Fruit fly (Drosophila melanogaster): ENCODE data around the gene CG13926.

The CG13926 gene

DNA sequence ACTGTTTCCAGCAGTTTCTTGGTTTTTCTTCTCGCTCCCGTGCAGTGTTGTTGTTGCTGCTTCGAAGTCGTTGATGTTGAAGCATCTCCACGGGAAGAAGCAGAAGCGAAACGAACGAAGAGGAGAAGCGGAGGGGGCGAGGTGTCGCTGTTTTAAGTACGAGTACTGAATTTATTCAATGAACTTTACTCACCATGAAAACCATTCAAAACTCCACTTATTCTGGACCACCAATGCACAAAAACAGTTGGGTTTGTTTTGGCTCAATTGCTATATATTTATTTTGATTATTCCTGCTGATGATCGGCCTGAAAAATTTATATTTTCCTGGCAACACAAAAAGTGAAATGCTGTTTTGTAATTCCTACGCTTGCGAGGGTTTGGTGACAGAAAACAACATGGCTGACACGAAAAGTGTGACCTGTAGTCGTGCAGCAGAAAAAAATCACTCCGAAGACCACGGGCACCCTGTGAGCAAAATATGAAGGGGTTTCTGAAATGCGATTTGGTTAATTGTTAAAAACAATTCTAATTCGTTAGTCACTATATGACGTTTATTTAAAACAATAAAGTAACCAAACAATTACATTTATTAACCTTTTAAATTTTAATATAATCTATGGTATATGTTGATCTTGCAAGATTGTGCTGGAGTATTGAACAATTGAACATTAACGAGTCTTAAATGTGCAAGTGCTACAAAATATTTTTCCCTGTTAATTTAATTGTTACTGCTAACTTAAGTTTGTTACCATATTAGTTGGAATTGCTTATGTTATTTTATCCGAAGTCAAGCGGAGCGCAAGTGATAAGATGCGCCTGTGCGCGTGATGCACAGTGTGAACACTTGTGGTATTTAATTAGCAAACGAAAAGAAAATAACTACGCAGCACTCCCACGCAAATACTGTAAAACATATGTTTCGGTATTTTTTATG, 49.5 kb downstream of the CG13926 start, which contains the start of gene CG7879 (continued):
- no peak for TF ChIP-seq cwo (GFP tag; optimal IDR thresholded peaks at IDR 0.05)
- TF ChIP-seq H15 (GFP tag; IDR thresholded peaks at IDR 0.05), result no peak
- TF ChIP-seq ftz-f1 (GFP tag; optimal IDR thresholded peaks at IDR 0.05), result no peak
- TF ChIP-seq CG3281 (GFP tag; optimal IDR thresholded peaks at IDR 0.05), result no peak
- TF ChIP-seq maf-S (GFP tag; optimal IDR thresholded peaks at IDR 0.05), result no peak
- TF ChIP-seq onecut (GFP tag; IDR thresholded peaks at IDR 0.05), result 0 out of 2 replicates have a peak, but pooled peaks have one; percentile 5
- no peak for TF ChIP-seq ind (GFP tag; optimal IDR thresholded peaks at IDR 0.05)
- 0 out of 2 replicates have a peak, but pooled peaks have one; percentile 13 for TF ChIP-seq H2.0 (GFP tag; IDR thresholded peaks at IDR 0.05)
- no peak for TF ChIP-seq E2f1 (GFP tag; IDR thresholded peaks at IDR 0.05)
- TF ChIP-seq CG15514 (GFP tag; optimal IDR thresholded peaks at IDR 0.05), result peak; percentile 63
- peak; percentile 45 for TF ChIP-seq CG3847 (GFP tag; IDR thresholded peaks at IDR 0.05)
- no peak for TF ChIP-seq Dfd (GFP tag; optimal IDR thresholded peaks at IDR 0.05)
- no peak for TF ChIP-seq Sry-δ (GFP tag; optimal IDR thresholded peaks at IDR 0.05)
- no peak for TF ChIP-seq CG10959 (GFP tag; IDR thresholded peaks at IDR 0.05)
- no peak for TF ChIP-seq Spps (tag; optimal IDR thresholded peaks at IDR 0.05)
- TF ChIP-seq Ssrp (tag; optimal IDR thresholded peaks at IDR 0.05), result peak; percentile 1
- no peak for TF ChIP-seq bigmax (GFP tag; optimal IDR thresholded peaks at IDR 0.05)
- TF ChIP-seq CG9215 (GFP tag; IDR thresholded peaks at IDR 0.05), result peak; percentile 49; the same call in 1 of the 2 replicates
- no peak for TF ChIP-seq CG7271 (tag; optimal IDR thresholded peaks at IDR 0.05)
- peak; percentile 55 for TF ChIP-seq CG1603 (tag; optimal IDR thresholded peaks at IDR 0.05)
- TF ChIP-seq bcd (GFP tag; optimal IDR thresholded peaks at IDR 0.05), result peak; percentile 17
- no peak for TF ChIP-seq dati (GFP tag; IDR thresholded peaks at IDR 0.05)
- TF ChIP-seq Side (GFP tag; optimal IDR thresholded peaks at IDR 0.05), result no peak
- TF ChIP-seq CG18476 (GFP tag; optimal IDR thresholded peaks at IDR 0.05), result no peak
- no peak for TF ChIP-seq odd (GFP tag; optimal IDR thresholded peaks at IDR 0.05)
- peak; percentile 42 for TF ChIP-seq CG34376 (GFP tag; optimal IDR thresholded peaks at IDR 0.05)
- no peak for TF ChIP-seq CG11723 (GFP tag; optimal IDR thresholded peaks at IDR 0.05)
- TF ChIP-seq ara (GFP tag; IDR thresholded peaks at IDR 0.05), result no peak
- no peak for TF ChIP-seq B-H2 (GFP tag; optimal IDR thresholded peaks at IDR 0.05)
- TF ChIP-seq CG6765 (GFP tag; optimal IDR thresholded peaks at IDR 0.05), result no peak
- TF ChIP-seq Atf3 (GFP tag; optimal IDR thresholded peaks at IDR 0.05), result no peak
- TF ChIP-seq CkIIα-i1 (GFP tag; IDR thresholded peaks at IDR 0.05), result no peak
- no peak for TF ChIP-seq CG31224 (GFP tag; IDR thresholded peaks at IDR 0.05)
- TF ChIP-seq Hr51 (GFP tag; optimal IDR thresholded peaks at IDR 0.05), result peak in 1 of 2 experiments; percentile 21
- peak; percentile 62 for TF ChIP-seq chm (GFP tag; IDR thresholded peaks at IDR 0.05)
- TF ChIP-seq CG7786 (GFP tag; optimal IDR thresholded peaks at IDR 0.05), result no peak
- TF ChIP-seq HLH54F (GFP tag; optimal IDR thresholded peaks at IDR 0.05), result no peak
- TF ChIP-seq BtbVII (GFP tag; optimal IDR thresholded peaks at IDR 0.05), result peak; percentile 62
- TF ChIP-seq CG12769 (tag; optimal IDR thresholded peaks at IDR 0.05), result no peak
- peak; percentile 32; the same call in 1 of the 2 replicates for TF ChIP-seq CG13287 (GFP tag; IDR thresholded peaks at IDR 0.05; ENCODE audit: partially characterized antibody)
- no peak; the same call in 1 of the 2 replicates for TF ChIP-seq CG10366 (GFP tag; IDR thresholded peaks at IDR 0.05)
- no peak for TF ChIP-seq PHDP (tag; optimal IDR thresholded peaks at IDR 0.05)
- peak; percentile 38 for TF ChIP-seq HLHmδ (GFP tag; optimal IDR thresholded peaks at IDR 0.05)
- no peak for TF ChIP-seq prd (optimal IDR thresholded peaks at IDR 0.05)
- TF ChIP-seq prd (GFP tag; IDR thresholded peaks at IDR 0.05), result peak; percentile 64; the same call in 1 of the 3 replicates
- TF ChIP-seq CG18599 (GFP tag; optimal IDR thresholded peaks at IDR 0.05), result no peak
- TF ChIP-seq hb (GFP tag; IDR thresholded peaks at IDR 0.05; ENCODE audit: partially characterized antibody), result no peak
- TF ChIP-seq CG32772 (GFP tag; IDR thresholded peaks at IDR 0.05), result no peak
- TF ChIP-seq CG8924 (tag; optimal IDR thresholded peaks at IDR 0.05), result peak; percentile 47
